Fruit fly (Drosophila melanogaster): ENCODE data around the gene natalisin.

- no peak for TF ChIP-seq Ets96B (tag; optimal IDR thresholded peaks at IDR 0.05)
- TF ChIP-seq CG11294 (GFP tag; IDR thresholded peaks at IDR 0.05): no peak
- TF ChIP-seq vri (GFP tag; optimal IDR thresholded peaks at IDR 0.05): no peak
Observed at dm6 chr3R:14384502-14384901, 33.9 kb upstream of the natalisin start.
